Fruit fly (Drosophila melanogaster): ENCODE data around the gene Itgbn.

Gene Itgbn

DNA sequence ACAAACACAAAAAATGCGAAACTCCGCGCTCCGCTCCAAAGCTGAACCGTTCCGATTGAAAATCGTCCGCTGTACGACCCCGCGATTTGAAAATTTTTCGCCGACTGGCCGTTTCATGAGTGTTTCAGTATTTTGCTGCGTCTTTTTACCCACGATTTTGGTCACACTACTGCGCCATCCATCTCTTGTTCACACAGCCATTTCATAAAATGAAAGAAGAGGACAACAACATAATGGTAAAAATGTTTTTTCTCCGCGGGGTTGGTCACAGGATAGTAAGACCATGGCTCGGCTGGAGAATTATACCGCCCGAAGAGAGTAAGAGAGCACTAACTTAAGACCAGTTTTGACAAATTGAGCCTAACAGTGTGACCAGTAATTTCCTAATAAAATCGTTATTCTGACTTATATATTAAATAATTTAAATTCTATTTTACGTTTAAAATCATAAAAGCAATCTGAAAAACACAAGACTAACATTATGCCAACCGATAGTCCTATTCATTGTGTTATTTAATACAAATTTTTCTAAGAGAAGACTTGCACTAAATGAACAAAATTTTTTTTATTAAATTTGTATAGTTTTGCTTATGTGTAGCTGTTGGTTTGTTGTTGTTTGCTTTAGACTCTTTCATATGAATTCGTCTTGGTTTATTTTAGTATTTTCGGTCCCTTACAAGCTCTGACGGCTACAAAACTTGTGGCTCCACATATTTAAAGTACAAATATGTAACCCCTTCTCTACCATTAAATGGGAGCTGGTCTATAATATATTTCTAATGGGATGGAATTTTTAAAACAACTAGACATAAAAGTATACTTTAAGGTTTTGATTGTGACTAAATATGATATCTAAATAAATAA lies 728 bp upstream of the Itgbn start, which contains the start of gene CG42238 (continued):
- TF ChIP-seq CG17612 (GFP tag; IDR thresholded peaks at IDR 0.05) (no peak), CkIIα-i1 (GFP tag; IDR thresholded peaks at IDR 0.05) (no peak), CG7745 (tag; optimal IDR thresholded peaks at IDR 0.05) (no peak), CG10543 (GFP tag; optimal IDR thresholded peaks at IDR 0.05) (peak; percentile 42), CHES-1-like (GFP tag; optimal IDR thresholded peaks at IDR 0.05) (peak; percentile 29), ttk (GFP tag; IDR thresholded peaks at IDR 0.05) (no peak), gt (GFP tag; IDR thresholded peaks at IDR 0.05) (no peak), Rx (GFP tag; IDR thresholded peaks at IDR 0.05) (no peak), crc (GFP tag; optimal IDR thresholded peaks at IDR 0.05) (no peak), CG43689 (GFP tag; IDR thresholded peaks at IDR 0.05) (no peak), gem (tag; optimal IDR thresholded peaks at IDR 0.05) (peak; percentile 0), CG12942 (GFP tag; optimal IDR thresholded peaks at IDR 0.05) (no peak), salm (tag; optimal IDR thresholded peaks at IDR 0.05) (no peak), H2.0 (GFP tag; IDR thresholded peaks at IDR 0.05) (no peak), dimm (GFP tag; IDR thresholded peaks at IDR 0.05) (no peak), ken (GFP tag; IDR thresholded peaks at IDR 0.05) (peak; percentile 10; the same call in 1 of the 3 replicates), wek (GFP tag; optimal IDR thresholded peaks at IDR 0.05) (no peak), tx (GFP tag; optimal IDR thresholded peaks at IDR 0.05) (no peak), CG6254 (GFP tag; optimal IDR thresholded peaks at IDR 0.05) (no peak), toy (GFP tag; IDR thresholded peaks at IDR 0.05) (no peak), Fer1 (GFP tag; optimal IDR thresholded peaks at IDR 0.05) (peak; percentile 30), psq (GFP tag; optimal IDR thresholded peaks at IDR 0.05) (no peak), CG8388 (GFP tag; optimal IDR thresholded peaks at IDR 0.05) (no peak), HmgD (GFP tag; optimal IDR thresholded peaks at IDR 0.05) (peak; percentile 81), CG1024 (GFP tag; IDR thresholded peaks at IDR 0.05) (peak; percentile 34; the same call in 1 of the 2 replicates), Drgx (GFP tag; IDR thresholded peaks at IDR 0.05) (no peak), CG2199 (GFP tag; IDR thresholded peaks at IDR 0.05) (peak; percentile 76; the same call in 2 of the 3 replicates), CG4360 (GFP tag; IDR thresholded peaks at IDR 0.05) (peak; percentile 13; the same call in 1 of the 2 replicates), Dfd (GFP tag; optimal IDR thresholded peaks at IDR 0.05) (no peak), CG17568 (GFP tag; optimal IDR thresholded peaks at IDR 0.05) (no peak), Dbx (GFP tag; IDR thresholded peaks at IDR 0.05) (0 out of 3 replicates have a peak, but pooled peaks have one; percentile 26), lmd (GFP tag; IDR thresholded peaks at IDR 0.05) (no peak), shn (GFP tag; optimal IDR thresholded peaks at IDR 0.05) (no peak), Optix (GFP tag; IDR thresholded peaks at IDR 0.05) (no peak), seq (GFP tag; IDR thresholded peaks at IDR 0.05) (no peak), Elba2 (GFP tag; optimal IDR thresholded peaks at IDR 0.05) (no peak), org-1 (GFP tag; optimal IDR thresholded peaks at IDR 0.05) (no peak), CG34422 (GFP tag; IDR thresholded peaks at IDR 0.05) (peak; percentile 60; the same call in 1 of the 3 replicates), CG11398 (GFP tag; optimal IDR thresholded peaks at IDR 0.05) (no peak), CG3281 (GFP tag; optimal IDR thresholded peaks at IDR 0.05) (no peak), mirr (GFP tag; optimal IDR thresholded peaks at IDR 0.05) (peak; percentile 5), Camta (GFP tag; optimal IDR thresholded peaks at IDR 0.05) (no peak), lbe (GFP tag; optimal IDR thresholded peaks at IDR 0.05) (no peak), Dll (GFP tag; IDR thresholded peaks at IDR 0.05; ENCODE audit: partially characterized antibody) (no peak), CG31441 (GFP tag; IDR thresholded peaks at IDR 0.05) (no peak), MESR4 (GFP tag; optimal IDR thresholded peaks at IDR 0.05) (no peak), cas (GFP tag; IDR thresholded peaks at IDR 0.05) (no peak), zen2 (GFP tag; IDR thresholded peaks at IDR 0.05; ENCODE audit: partially characterized antibody) (0 out of 3 replicates have a peak, but pooled peaks have one; percentile 16), CG1647 (GFP tag; optimal IDR thresholded peaks at IDR 0.05) (no peak), mld (GFP tag; IDR thresholded peaks at IDR 0.05; ENCODE audit: partially characterized antibody) (no peak)

All from whole organism, embryonic.